Fruit fly (Drosophila melanogaster) whole organism, embryonic: ENCODE measurements around the gene ND-30.

ENCODE experiments used
- Atf3 ChIP-seq: fragments of 200-800 bp; sonication (Bioruptor generic); optimal IDR thresholded peaks from 3 replicates; lab custom pipeline; 2016; ENCODE audit warnings: missing biosample characterization, missing genetic modification characterization
- BtbVII ChIP-seq: fragments of 200-800 bp; sonication (Bioruptor generic); optimal IDR thresholded peaks from 3 replicates; lab custom pipeline; 2017; ENCODE audit warnings: missing biosample characterization, mild to moderate bottlenecking, missing genetic modification characterization
- CG10209 ChIP-seq: fragments of 200-800 bp; sonication (Bioruptor generic); optimal IDR thresholded peaks from 3 replicates; lab custom pipeline; 2017; ENCODE audit warnings: missing biosample characterization, mild to moderate bottlenecking, missing genetic modification characterization, missing genetic modification reagents
- CG10565 ChIP-seq: fragments of 200-800 bp; sonication (Bioruptor generic); optimal IDR thresholded peaks from 3 replicates; lab custom pipeline; 2016; ENCODE audit warnings: missing biosample characterization, mild to moderate bottlenecking, missing genetic modification characterization
- CG10654 ChIP-seq: fragments of 200-800 bp; sonication (Bioruptor generic); optimal IDR thresholded peaks from 2 replicates; lab custom pipeline; 2016; ENCODE audit warnings: missing biosample characterization, missing genetic modification characterization
- CG11093 ChIP-seq: fragments of 200-800 bp; sonication (Bioruptor generic); IDR thresholded peaks from 3 replicates; pipeline ENCODE4 v1.3.6; 2022; ENCODE audit warnings: missing biosample characterization, missing genetic modification characterization
- CG11695 ChIP-seq: fragments of 200-800 bp; sonication (Bioruptor generic); IDR thresholded peaks from 3 replicates; pipeline ENCODE4 v1.3.6; 2022; ENCODE audit warnings: missing biosample characterization, missing genetic modification characterization
- CG12104 ChIP-seq: fragments of 200-800 bp; sonication (Bioruptor generic); optimal IDR thresholded peaks from 3 replicates; lab custom pipeline; 2016; ENCODE audit warnings: missing biosample characterization, missing genetic modification characterization
- CG13894 ChIP-seq: fragments of 200-800 bp; sonication (Bioruptor generic); optimal IDR thresholded peaks from 3 replicates; lab custom pipeline; 2018; ENCODE audit warnings: missing biosample characterization, mild to moderate bottlenecking, missing genetic modification characterization, moderate library complexity
- CG15514 ChIP-seq: fragments of 200-800 bp; sonication (Bioruptor generic); optimal IDR thresholded peaks from 3 replicates; lab custom pipeline; 2017; ENCODE audit warnings: missing biosample characterization, missing genetic modification characterization, mild to moderate bottlenecking, moderate library complexity, missing genetic modification reagents
- CG17612 ChIP-seq: fragments of 200-800 bp; sonication (Bioruptor generic); IDR thresholded peaks from 2 replicates; pipeline ENCODE4 v1.3.6; 2022; ENCODE audit warnings: missing biosample characterization, missing genetic modification characterization
- CG18599 ChIP-seq: fragments of 200-800 bp; sonication (Bioruptor generic); optimal IDR thresholded peaks from 3 replicates; lab custom pipeline; 2017; ENCODE audit warnings: missing biosample characterization, missing genetic modification characterization, mild to moderate bottlenecking, moderate library complexity, missing genetic modification reagents
- CG2712 ChIP-seq: fragments of 200-800 bp; optimal IDR thresholded peaks from 3 replicates; lab custom pipeline; 2019; ENCODE audit warnings: missing biosample characterization, mild to moderate bottlenecking, missing genetic modification characterization, moderate library complexity
- CG30403 ChIP-seq: fragments of 200-800 bp; sonication (Bioruptor generic); optimal IDR thresholded peaks from 3 replicates; lab custom pipeline; 2016; ENCODE audit warnings: missing biosample characterization, missing genetic modification characterization
- CG4854 ChIP-seq: fragments of 200-800 bp; sonication (Bioruptor generic); optimal IDR thresholded peaks from 2 replicates; lab custom pipeline; 2016; ENCODE audit warnings: missing biosample characterization, missing genetic modification characterization, inconsistent platforms
- CG6791 ChIP-seq: fragments of 200-800 bp; sonication (Bioruptor generic); IDR thresholded peaks from 3 replicates; pipeline ENCODE4 v1.3.6; 2022; ENCODE audit warnings: missing biosample characterization, missing genetic modification characterization; ENCODE audit not compliant: partially characterized antibody
- CG7271 ChIP-seq: fragments of 200-800 bp; sonication (Bioruptor generic); optimal IDR thresholded peaks from 2 replicates; lab custom pipeline; 2018; ENCODE audit warnings: missing biosample characterization, mild to moderate bottlenecking, missing genetic modification characterization, moderate library complexity
- CG7786 ChIP-seq: fragments of 200-800 bp; sonication (Bioruptor generic); optimal IDR thresholded peaks from 2 replicates; lab custom pipeline; 2016; ENCODE audit warnings: missing biosample characterization, missing genetic modification characterization
- CG8290 ChIP-seq, 3 experiments: fragments of 200-800 bp; sonication (Bioruptor generic); optimal IDR thresholded peaks; 2 replicates each; lab custom pipeline; 2016 to 2019; ENCODE audit warnings: missing biosample characterization in 3 of 3, missing genetic modification characterization in 3 of 3, mild to moderate bottlenecking in 2 of 3, moderate library complexity in 1 of 3
- CG8388 ChIP-seq: fragments of 200-800 bp; sonication (Bioruptor generic); optimal IDR thresholded peaks from 2 replicates; lab custom pipeline; 2019; ENCODE audit warnings: missing biosample characterization, mild to moderate bottlenecking, missing genetic modification characterization, moderate library complexity
- CG8765 ChIP-seq: fragments of 200-800 bp; sonication (Bioruptor generic); IDR thresholded peaks from 2 replicates; pipeline ENCODE4 v1.3.6; 2022; ENCODE audit warnings: missing biosample characterization, missing genetic modification characterization
- D19A ChIP-seq: fragments of 200-800 bp; optimal IDR thresholded peaks from 3 replicates; lab custom pipeline; 2019; ENCODE audit warnings: missing biosample characterization, mild to moderate bottlenecking, missing genetic modification characterization, moderate library complexity
- HLH4C ChIP-seq: fragments of 200-800 bp; sonication (Bioruptor generic); IDR thresholded peaks from 3 replicates; pipeline ENCODE4 v1.3.6; 2022; ENCODE audit warnings: missing biosample characterization, missing genetic modification characterization; ENCODE audit not compliant: partially characterized antibody
- HmgZ ChIP-seq: fragments of 200-800 bp; sonication (Bioruptor generic); optimal IDR thresholded peaks from 2 replicates; lab custom pipeline; 2018; ENCODE audit warnings: missing biosample characterization, mild to moderate bottlenecking, missing genetic modification characterization
- Lim3 ChIP-seq: fragments of 200-800 bp; sonication (Bioruptor generic); IDR thresholded peaks from 2 replicates; pipeline ENCODE4 v1.3.6; 2022; ENCODE audit warnings: missing biosample characterization, missing genetic modification characterization
- Meics ChIP-seq: fragments of 200-800 bp; sonication (Bioruptor generic); optimal IDR thresholded peaks from 2 replicates; lab custom pipeline; 2017; ENCODE audit warnings: missing biosample characterization, mild to moderate bottlenecking, missing genetic modification characterization
- NC2α ChIP-seq: fragments of 200-800 bp; sonication (Bioruptor generic); optimal IDR thresholded peaks from 2 replicates; lab custom pipeline; 2016; ENCODE audit warnings: missing biosample characterization, missing genetic modification characterization
- Neu2 ChIP-seq: fragments of 200-800 bp; sonication (Bioruptor generic); optimal IDR thresholded peaks from 3 replicates; lab custom pipeline; 2016; ENCODE audit warnings: missing biosample characterization, missing genetic modification characterization, borderline replicate concordance
- Taf1 ChIP-seq: fragments of 200-800 bp; sonication (Bioruptor generic); IDR thresholded peaks from 2 replicates; pipeline ENCODE4 v1.3.6; 2022; ENCODE audit warnings: missing biosample characterization, missing genetic modification characterization
- YL-1 ChIP-seq: fragments of 200-800 bp; sonication (Bioruptor generic); optimal IDR thresholded peaks from 3 replicates; lab custom pipeline; 2017; ENCODE audit warnings: missing biosample characterization, mild to moderate bottlenecking, missing genetic modification characterization
- abd-A ChIP-seq: fragments of 200-800 bp; sonication (Bioruptor generic); optimal IDR thresholded peaks from 3 replicates; lab custom pipeline; 2019; ENCODE audit warnings: missing biosample characterization, mild to moderate bottlenecking, missing genetic modification characterization, moderate library complexity
- ac ChIP-seq: fragments of 200-800 bp; sonication (Bioruptor generic); optimal IDR thresholded peaks from 3 replicates; lab custom pipeline; 2017; ENCODE audit warnings: missing biosample characterization, mild to moderate bottlenecking, missing genetic modification characterization
- cwo ChIP-seq: fragments of 200-800 bp; sonication (Bioruptor generic); optimal IDR thresholded peaks from 3 replicates; lab custom pipeline; 2017; ENCODE audit warnings: missing biosample characterization, missing genetic modification characterization, mild to moderate bottlenecking, moderate library complexity, missing genetic modification reagents
- da ChIP-seq: fragments of 200-800 bp; sonication (Bioruptor generic); optimal IDR thresholded peaks from 2 replicates; lab custom pipeline; 2016; ENCODE audit warnings: missing biosample characterization, missing genetic modification characterization
- dmrt99B ChIP-seq: fragments of 200-800 bp; sonication (Bioruptor generic); optimal IDR thresholded peaks from 2 replicates; lab custom pipeline; 2018; ENCODE audit warnings: missing biosample characterization, mild to moderate bottlenecking, missing genetic modification characterization, moderate library complexity
- fd3F ChIP-seq: fragments of 200-800 bp; sonication (Bioruptor generic); optimal IDR thresholded peaks from 2 replicates; lab custom pipeline; 2018; ENCODE audit warnings: missing biosample characterization, mild to moderate bottlenecking, missing genetic modification characterization, moderate library complexity
- h ChIP-seq: fragments of >200 bp; optimal IDR thresholded peaks from 2 replicates; lab custom pipeline; 2017
- hth ChIP-seq: fragments of >200 bp; optimal IDR thresholded peaks from 2 replicates; lab custom pipeline; 2017; ENCODE audit warnings: inconsistent platforms
- kah ChIP-seq: fragments of 200-800 bp; sonication (Bioruptor generic); optimal IDR thresholded peaks from 2 replicates; lab custom pipeline; 2018; ENCODE audit warnings: missing biosample characterization, mild to moderate bottlenecking, missing genetic modification characterization
- mld ChIP-seq: fragments of 200-800 bp; sonication (Bioruptor generic); IDR thresholded peaks from 3 replicates; pipeline ENCODE4 v1.3.6; 2022; ENCODE audit warnings: missing biosample characterization, missing genetic modification characterization; ENCODE audit not compliant: partially characterized antibody
- nerfin-1 ChIP-seq: fragments of 200-800 bp; sonication (Bioruptor generic); optimal IDR thresholded peaks from 3 replicates; lab custom pipeline; 2019; ENCODE audit warnings: missing biosample characterization, mild to moderate bottlenecking, missing genetic modification characterization, moderate library complexity
- nerfin-2 ChIP-seq: fragments of 200-800 bp; sonication (Bioruptor generic); IDR thresholded peaks from 2 replicates; pipeline ENCODE4 v1.3.6; 2022; ENCODE audit warnings: missing biosample characterization, missing genetic modification characterization; ENCODE audit not compliant: partially characterized antibody
- nom ChIP-seq: fragments of 200-800 bp; sonication (Bioruptor generic); optimal IDR thresholded peaks from 2 replicates; lab custom pipeline; 2017; ENCODE audit warnings: missing biosample characterization, missing genetic modification characterization, mild to moderate bottlenecking, moderate library complexity, missing genetic modification reagents
- pho ChIP-seq: fragments of 200-800 bp; sonication (Bioruptor generic); optimal IDR thresholded peaks from 2 replicates; lab custom pipeline; 2016; ENCODE audit warnings: missing biosample characterization, missing genetic modification characterization
- ranshi ChIP-seq: fragments of 200-800 bp; sonication (Bioruptor generic); IDR thresholded peaks from 2 replicates; pipeline ENCODE4 v1.3.6; 2022; ENCODE audit warnings: missing biosample characterization, missing genetic modification characterization
- ro ChIP-seq: fragments of 200-800 bp; sonication (Bioruptor generic); IDR thresholded peaks from 2 replicates; pipeline ENCODE4 v1.3.6; 2022; ENCODE audit warnings: missing biosample characterization, missing genetic modification characterization
- sd ChIP-seq: fragments of 200-800 bp; sonication (Bioruptor generic); optimal IDR thresholded peaks from 3 replicates; lab custom pipeline; 2018; ENCODE audit warnings: missing biosample characterization, mild to moderate bottlenecking, missing genetic modification characterization, moderate library complexity
- sens ChIP-seq: fragments of 200-800 bp; sonication (Bioruptor generic); peaks from one replicate; lab custom pipeline; 2016; ENCODE audit warnings: missing biosample characterization, missing genetic modification characterization
- vnd ChIP-seq: fragments of 200-800 bp; sonication (Bioruptor generic); IDR thresholded peaks from 3 replicates; pipeline ENCODE4 v1.3.6; 2022; ENCODE audit warnings: missing biosample characterization, missing genetic modification characterization; ENCODE audit not compliant: partially characterized antibody
- zfh1 ChIP-seq: fragments of 200-800 bp; sonication (Bioruptor generic); IDR thresholded peaks from 3 replicates; pipeline ENCODE4 v1.3.6; 2022; ENCODE audit warnings: missing biosample characterization, missing genetic modification characterization

Gene ND-30

dm6 chr3L:3194059-3194458 lies 34.7 kb upstream of the ND-30 start (continued):
- TF ChIP-seq CG15514 (peak; percentile 88), nom (peak; percentile 62), CG17612 (GFP tag; lab: Robert Waterston, UW) (peak; percentile 70), HmgZ (tag; lab: Kevin White, UChicago) (peak; percentile 92), ranshi (GFP tag; lab: Robert Waterston, UW) (peak; percentile 95), nerfin-2 (GFP tag; lab: Robert Waterston, UW) (no peak), CG6791 (GFP tag; lab: Robert Waterston, UW) (no peak), h (lab: Kevin White, UChicago) (no peak), mld (GFP tag; lab: Robert Waterston, UW) (no peak), CG10654 (peak; percentile 87), CG4854 (GFP tag; lab: Kevin White, UChicago) (peak; percentile 67), ac (GFP tag; lab: Kevin White, UChicago) (peak; percentile 89), Meics (peak; percentile 94), CG11093 (GFP tag; lab: Robert Waterston, UW) (peak; percentile 88), CG8290 (GFP tag; optimal IDR thresholded peaks at IDR 0.05; lab: Kevin White, UChicago) (peak; percentile 75), CG8290 (tag; optimal IDR thresholded peaks at IDR 0.05; lab: Kevin White, UChicago) (peak in 1 of 2 experiments; percentile 82), CG10565 (GFP tag; lab: Kevin White, UChicago) (peak; percentile 57), CG7786 (GFP tag; lab: Kevin White, UChicago) (no peak), dmrt99B (tag; lab: Kevin White, UChicago) (peak; percentile 96), cwo (GFP tag; lab: Kevin White, UChicago) (peak; percentile 89), sd (tag; lab: Kevin White, UChicago) (peak; percentile 79), sens (GFP tag; lab: Kevin White, UChicago) (peak; percentile 96), BtbVII (peak; percentile 95), CG2712 (peak; percentile 95), D19A (peak; percentile 93), vnd (GFP tag; lab: Robert Waterston, UW) (no peak), CG7271 (tag; lab: Kevin White, UChicago) (peak; percentile 92), CG11695 (peak; percentile 97), Atf3 (GFP tag; lab: Kevin White, UChicago) (peak; percentile 4), CG13894 (tag; lab: Kevin White, UChicago) (peak; percentile 89), CG12104 (peak; percentile 89), Neu2 (GFP tag; lab: Kevin White, UChicago) (no peak), hth (lab: Kevin White, UChicago) (no peak), pho (GFP tag; lab: Kevin White, UChicago) (peak; percentile 29), CG18599 (GFP tag; lab: Kevin White, UChicago) (peak; percentile 96), CG10209 (GFP tag; lab: Kevin White, UChicago) (peak; percentile 92), nerfin-1 (tag; lab: Kevin White, UChicago) (peak; percentile 82), da (GFP tag; lab: Kevin White, UChicago) (peak; percentile 13), Taf1 (peak; percentile 77), fd3F (GFP tag; lab: Kevin White, UChicago) (peak; percentile 91), kah (GFP tag; lab: Kevin White, UChicago) (peak; percentile 88), Lim3 (GFP tag; lab: Robert Waterston, UW) (peak; percentile 55), CG8765 (GFP tag; lab: Robert Waterston, UW) (peak; percentile 81), ro (GFP tag; lab: Robert Waterston, UW) (peak; percentile 85), CG30403 (GFP tag; lab: Kevin White, UChicago) (peak; percentile 85), NC2α (GFP tag; lab: Kevin White, UChicago) (no peak), zfh1 (GFP tag; lab: Robert Waterston, UW) (peak; percentile 95), YL-1 (GFP tag; lab: Kevin White, UChicago) (peak; percentile 74), HLH4C (no peak), CG8388 (peak; percentile 95), abd-A (tag; lab: Kevin White, UChicago) (peak; percentile 41)
